Worm (Caenorhabditis elegans) whole organism, L1 larva: Measurements from ENCODE around the gene fbxa-215.

ENCODE experiments used
- C34B4.2 ChIP-seq: sonication (generic microtip); optimal IDR thresholded peaks from 2 replicates; lab custom pipeline; 2017; ENCODE audit warnings: mild to moderate bottlenecking, missing genetic modification characterization, missing compliant biosample characterization
- aly-2 ChIP-seq: fragments of 150-350 bp; optimal IDR thresholded peaks from 2 replicates; lab custom pipeline; 2014; ENCODE audit warnings: missing biosample characterization, missing genetic modification characterization
- blmp-1 ChIP-seq: fragments of 150-350 bp; optimal IDR thresholded peaks from 2 replicates; lab custom pipeline; 2014; ENCODE audit warnings: missing biosample characterization, missing genetic modification characterization
- dsc-1 ChIP-seq: sonication (generic microtip); optimal IDR thresholded peaks from 2 replicates; lab custom pipeline; 2016; ENCODE audit warnings: mild to moderate bottlenecking, missing genetic modification characterization, missing compliant biosample characterization
- efl-1 ChIP-seq, 4 experiments: fragments of 150-350 bp; optimal IDR thresholded peaks in 3 of 4; peaks in 1 of 4; 1 replicate in 1 of 4; 2 replicates in 3 of 4; lab custom pipeline; 2014; ENCODE audit warnings: missing biosample characterization in 2 of 4, missing genetic modification characterization in 2 of 4, missing genetic modification reagents in 2 of 4
- efl-3 ChIP-seq: fragments of 200-800 bp; sonication (Bioruptor generic); optimal IDR thresholded peaks from 2 replicates; lab custom pipeline; 2018; ENCODE audit warnings: mild to moderate bottlenecking, missing genetic modification characterization, missing compliant biosample characterization
- egl-27 ChIP-seq, 2 experiments: fragments of 150-350 bp in 1 of 2; sonication (generic microtip); optimal IDR thresholded peaks; 3 replicates each; lab custom pipeline; 2017 to 2018; ENCODE audit warnings: missing biosample characterization in 2 of 2, missing genetic modification characterization in 2 of 2, missing genetic modification reagents in 2 of 2
- elt-2 ChIP-seq: sonication (generic microtip); optimal IDR thresholded peaks from 2 replicates; lab custom pipeline; 2016; ENCODE audit warnings: missing genetic modification characterization, mild to moderate bottlenecking, inconsistent platforms, missing compliant biosample characterization, missing genetic modification reagents
- elt-3 ChIP-seq, 6 experiments: fragments of 150-350 bp in 1 of 6; sonication (generic microtip); optimal IDR thresholded peaks; 2 replicates each; lab custom pipeline; 2017 to 2018; ENCODE audit warnings: missing biosample characterization in 6 of 6, missing genetic modification characterization in 6 of 6, inconsistent platforms in 1 of 6
- hlh-17 ChIP-seq: fragments of 200-800 bp; sonication (Bioruptor generic); optimal IDR thresholded peaks from 2 replicates; lab custom pipeline; 2018; ENCODE audit warnings: missing genetic modification characterization, mild to moderate bottlenecking, missing compliant biosample characterization, moderate library complexity, borderline replicate concordance
- hlh-4 ChIP-seq: sonication (generic microtip); optimal IDR thresholded peaks from 2 replicates; lab custom pipeline; 2016; ENCODE audit warnings: mild to moderate bottlenecking, missing genetic modification characterization, missing compliant biosample characterization
- irx-1 ChIP-seq: sonication (generic microtip); optimal IDR thresholded peaks from 2 replicates; lab custom pipeline; 2016; ENCODE audit warnings: missing genetic modification characterization, missing compliant biosample characterization
- lin-14 ChIP-seq: fragments of 200-800 bp; sonication (Bioruptor generic); optimal IDR thresholded peaks from 2 replicates; lab custom pipeline; 2018; ENCODE audit warnings: mild to moderate bottlenecking, missing genetic modification characterization, moderate library complexity, missing compliant biosample characterization
- lin-35 ChIP-seq, 2 experiments: fragments of 150-350 bp; optimal IDR thresholded peaks; 2 replicates each; lab custom pipeline; 2014; ENCODE audit warnings: missing biosample characterization in 2 of 2, missing genetic modification characterization in 2 of 2, missing genetic modification reagents in 2 of 2
- lin-39 ChIP-seq: fragments of 150-350 bp; optimal IDR thresholded peaks from 2 replicates; lab custom pipeline; 2014; ENCODE audit warnings: missing biosample characterization, missing genetic modification reagents, missing genetic modification characterization
- lsy-2 ChIP-seq, 2 experiments: fragments of 150-350 bp; optimal IDR thresholded peaks; 2 replicates each; lab custom pipeline; 2014; ENCODE audit warnings: missing biosample characterization in 2 of 2, missing genetic modification characterization in 2 of 2
- mab-9 ChIP-seq: fragments of 200-800 bp; sonication (Bioruptor generic); IDR thresholded peaks from 2 replicates; pipeline ENCODE4 v1.3.6; 2022; ENCODE audit warnings: missing genetic modification reagents, missing genetic modification characterization, missing compliant biosample characterization
- mdl-1 ChIP-seq, 2 experiments: fragments of 150-350 bp; optimal IDR thresholded peaks; 2 replicates each; lab custom pipeline; 2014 to 2017; ENCODE audit warnings: missing biosample characterization in 2 of 2, missing genetic modification characterization in 2 of 2, inconsistent platforms in 1 of 2
- nhr-11 ChIP-seq: fragments of 150-350 bp; optimal IDR thresholded peaks from 2 replicates; lab custom pipeline; 2014; ENCODE audit warnings: missing biosample characterization, missing genetic modification characterization
- nhr-19 ChIP-seq: fragments of 200-800 bp; sonication (Bioruptor generic); conservative IDR thresholded peaks from 2 replicates; pipeline ENCODE4 v1.3.6; 2022; ENCODE audit warnings: missing genetic modification characterization, missing compliant biosample characterization
- nhr-20 ChIP-seq: sonication (generic microtip); optimal IDR thresholded peaks from 2 replicates; lab custom pipeline; 2016; ENCODE audit warnings: mild to moderate bottlenecking, missing genetic modification characterization, missing compliant biosample characterization
- nhr-47 ChIP-seq: sonication (generic microtip); optimal IDR thresholded peaks from 2 replicates; lab custom pipeline; 2016; ENCODE audit warnings: mild to moderate bottlenecking, missing genetic modification characterization, moderate library complexity, missing compliant biosample characterization
- nhr-71 ChIP-seq: sonication (generic microtip); optimal IDR thresholded peaks from 2 replicates; lab custom pipeline; 2016; ENCODE audit warnings: mild to moderate bottlenecking, missing genetic modification characterization, moderate library complexity, missing compliant biosample characterization
- nhr-76 ChIP-seq: sonication (generic microtip); optimal IDR thresholded peaks from 2 replicates; lab custom pipeline; 2017; ENCODE audit warnings: missing biosample characterization, missing genetic modification characterization
- nhr-85 ChIP-seq: sonication (generic microtip); peaks from one replicate; lab custom pipeline; 2016; ENCODE audit warnings: missing genetic modification characterization, inconsistent platforms, missing compliant biosample characterization
- pqm-1 ChIP-seq: sonication (generic microtip); optimal IDR thresholded peaks from 3 replicates; lab custom pipeline; 2017; ENCODE audit warnings: missing biosample characterization, missing genetic modification characterization
- rnt-1 ChIP-seq: sonication (generic microtip); optimal IDR thresholded peaks from 2 replicates; lab custom pipeline; 2016; ENCODE audit warnings: mild to moderate bottlenecking, missing genetic modification characterization, moderate library complexity, missing compliant biosample characterization
- snu-23 ChIP-seq: sonication (generic microtip); optimal IDR thresholded peaks from 2 replicates; lab custom pipeline; 2016; ENCODE audit warnings: missing genetic modification characterization, missing compliant biosample characterization
- sox-4 ChIP-seq: sonication (generic microtip); optimal IDR thresholded peaks from 2 replicates; lab custom pipeline; 2016; ENCODE audit warnings: missing genetic modification characterization, missing compliant biosample characterization
- sptf-1 ChIP-seq: fragments of 150-350 bp; optimal IDR thresholded peaks from 2 replicates; lab custom pipeline; 2014; ENCODE audit warnings: missing biosample characterization, missing genetic modification characterization
- swsn-7 ChIP-seq: sonication (generic microtip); optimal IDR thresholded peaks from 2 replicates; lab custom pipeline; 2016; ENCODE audit warnings: missing genetic modification characterization, missing compliant biosample characterization
- tbx-2 ChIP-seq: sonication (generic microtip); optimal IDR thresholded peaks from 2 replicates; lab custom pipeline; 2016; ENCODE audit warnings: missing genetic modification characterization, missing compliant biosample characterization
- tlp-1 ChIP-seq: fragments of 150-350 bp; optimal IDR thresholded peaks from 2 replicates; lab custom pipeline; 2014; ENCODE audit warnings: missing biosample characterization, missing genetic modification characterization
- unc-130 ChIP-seq: fragments of 150-350 bp; optimal IDR thresholded peaks from 2 replicates; lab custom pipeline; 2017; ENCODE audit warnings: missing biosample characterization, missing genetic modification characterization, inconsistent platforms
- unc-62 ChIP-seq: fragments of 150-350 bp; optimal IDR thresholded peaks from 2 replicates; lab custom pipeline; 2014; ENCODE audit warnings: missing biosample characterization, missing genetic modification reagents, missing genetic modification characterization
- unc-86 ChIP-seq: sonication (generic microtip); optimal IDR thresholded peaks from 2 replicates; lab custom pipeline; 2016; ENCODE audit warnings: missing genetic modification characterization, missing compliant biosample characterization
- unc-98 ChIP-seq: fragments of 200-800 bp; sonication (Bioruptor generic); IDR thresholded peaks from 2 replicates; pipeline ENCODE4 v1.3.6; 2022; ENCODE audit warnings: missing genetic modification characterization, missing compliant biosample characterization
- vab-15 ChIP-seq: sonication (generic microtip); optimal IDR thresholded peaks from 2 replicates; lab custom pipeline; 2017; ENCODE audit warnings: missing genotype, mild to moderate bottlenecking, missing genetic modification characterization, missing compliant biosample characterization
- xbp-1 ChIP-seq: sonication (generic microtip); optimal IDR thresholded peaks from 2 replicates; lab custom pipeline; 2016; ENCODE audit warnings: missing genetic modification characterization, missing compliant biosample characterization
- zag-1 ChIP-seq: fragments of 150-350 bp; optimal IDR thresholded peaks from 2 replicates; lab custom pipeline; 2014; ENCODE audit warnings: missing biosample characterization, missing genetic modification characterization
- ztf-11 ChIP-seq, 2 experiments: sonication (generic microtip); optimal IDR thresholded peaks; 2 replicates each; lab custom pipeline; 2016 to 2017; ENCODE audit warnings: missing genetic modification characterization in 2 of 2, missing biosample characterization in 1 of 2, missing compliant biosample characterization in 1 of 2

fbxa-215 gene

DNA sequence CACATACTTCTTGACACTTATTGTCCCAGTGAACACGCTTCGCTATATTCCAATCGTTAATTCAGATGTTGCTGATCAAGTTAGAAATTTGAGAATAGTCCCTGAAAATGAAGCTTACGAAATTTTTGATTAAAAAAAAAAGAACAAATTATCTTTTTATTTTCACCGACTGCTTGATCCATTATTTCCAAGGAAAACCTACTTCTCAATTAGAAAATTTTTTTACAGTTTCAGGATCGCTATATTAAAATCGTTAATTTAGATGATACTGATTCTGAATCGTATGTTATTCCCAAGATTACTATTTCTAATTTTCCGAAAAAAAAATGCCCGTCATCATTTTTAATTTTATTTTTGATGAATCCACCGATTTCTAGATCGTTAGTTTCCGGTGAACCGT lies 31.9 kb upstream of the fbxa-215 start, which contains the start of gene T23G4.127:
T23G4.127 (minus strand) TSS at position 101 of the 400 bp plus-strand sequence.
- TF ChIP-seq xbp-1 = no peak

DNA sequence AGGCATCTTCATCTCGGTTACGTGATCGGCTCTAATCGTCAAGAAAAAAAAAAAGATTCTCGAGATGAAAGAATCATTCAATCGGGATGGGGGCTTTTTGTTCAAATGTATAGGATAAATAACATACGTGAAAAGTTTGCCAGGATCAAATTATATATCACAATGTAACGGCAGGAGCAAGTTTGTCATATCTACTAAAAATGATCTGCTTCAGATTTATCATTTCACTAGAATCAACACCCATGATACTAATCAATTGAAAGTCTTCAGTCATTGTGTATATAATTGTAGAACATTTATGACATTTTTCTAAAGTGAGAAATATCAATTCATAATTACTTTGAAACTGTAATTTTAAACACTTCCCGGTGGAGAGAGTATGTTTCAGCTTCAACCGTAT lies 30.2 kb upstream of the fbxa-215 start:
- TF ChIP-seq unc-130 (tag; lab: Kevin White, UChicago) (no peak), egl-27 (tag; optimal IDR thresholded peaks at IDR 0.05; lab: Kevin White, UChicago) (no peak), swsn-7 (tag; lab: Kevin White, UChicago) (no peak), efl-1 (optimal IDR thresholded peaks at IDR 0.05; lab: Kevin White, UChicago) (no peak), efl-1 (GFP tag; optimal IDR thresholded peaks at IDR 0.05 in 1 of 2; lab: Kevin White, UChicago) (no peak), nhr-11 (tag; lab: Kevin White, UChicago) (no peak), lin-35 (GFP tag; optimal IDR thresholded peaks at IDR 0.05; lab: Kevin White, UChicago) (no peak), rnt-1 (tag; lab: Kevin White, UChicago) (peak; percentile 45), dsc-1 (tag; lab: Kevin White, UChicago) (peak; percentile 42), efl-3 (no peak)

DNA sequence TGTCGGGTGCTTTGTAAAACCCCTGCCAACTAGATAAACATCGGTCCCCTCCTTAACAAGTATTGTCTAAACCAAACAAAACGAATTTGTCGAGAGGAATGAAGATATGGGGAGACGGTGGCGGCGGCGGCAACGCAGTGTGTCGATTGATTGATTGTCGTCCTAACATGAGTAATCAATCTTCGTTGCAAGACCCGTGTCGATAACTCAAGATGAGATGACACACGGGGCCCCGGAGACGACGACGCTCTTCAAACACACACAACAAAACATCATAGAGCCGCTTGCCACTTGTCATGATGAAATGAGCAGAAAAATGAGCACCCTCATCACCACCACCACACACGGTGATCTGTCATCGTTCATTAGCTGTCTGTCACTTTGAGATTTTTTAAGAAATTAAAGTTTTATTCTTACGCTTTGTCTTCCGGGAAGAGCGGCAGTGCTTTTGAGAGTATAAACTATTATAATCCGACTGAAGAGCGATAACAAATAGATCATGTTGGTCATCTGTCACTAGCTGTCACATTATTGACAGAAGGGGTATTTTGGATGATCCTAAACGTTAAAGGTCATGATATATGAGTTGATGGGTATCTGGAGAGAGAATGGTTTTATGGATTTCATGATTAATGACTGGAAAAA lies 29.1 kb upstream of the fbxa-215 start:
- TF ChIP-seq lin-39 (tag; lab: Kevin White, UChicago) (peak; percentile 98), blmp-1 (peak; percentile 10), aly-2 (no peak), pqm-1 (tag; lab: Kevin White, UChicago) (no peak), ztf-11 (tag; optimal IDR thresholded peaks at IDR 0.05; lab: Kevin White, UChicago) (peak in 1 of 2 experiments; percentile 82), nhr-76 (tag; lab: Kevin White, UChicago) (no peak), lsy-2 (tag; optimal IDR thresholded peaks at IDR 0.05; lab: Kevin White, UChicago) (peak; percentile 46 to 47), mab-9 (GFP tag; lab: Robert Waterston, UW) (peak; percentile 74), nhr-19 (peak; percentile 61), nhr-11 (tag; lab: Kevin White, UChicago) (no peak), nhr-47 (tag; lab: Kevin White, UChicago) (peak; percentile 25), rnt-1 (tag; lab: Kevin White, UChicago) (peak; percentile 95), snu-23 (GFP tag; lab: Kevin White, UChicago) (peak; percentile 52), dsc-1 (tag; lab: Kevin White, UChicago) (peak; percentile 5), C34B4.2 (tag; lab: Kevin White, UChicago) (no peak), sox-4 (no peak), mdl-1 (tag; optimal IDR thresholded peaks at IDR 0.05; lab: Kevin White, UChicago) (peak in 1 of 2 experiments; percentile 37), lin-14 (GFP tag; lab: Kevin White, UChicago) (peak; percentile 89), nhr-85 (tag; lab: Kevin White, UChicago) (peak; percentile 83), tbx-2 (tag; lab: Kevin White, UChicago) (peak; percentile 85), elt-2 (tag; lab: Kevin White, UChicago) (no peak), unc-86 (tag; lab: Kevin White, UChicago) (no peak), unc-130 (tag; lab: Kevin White, UChicago) (no peak), unc-98 (no peak), hlh-17 (no peak), nhr-71 (peak; percentile 83), sptf-1 (tag; lab: Kevin White, UChicago) (no peak), hlh-4 (tag; lab: Kevin White, UChicago) (no peak), irx-1 (tag; lab: Kevin White, UChicago) (peak; percentile 78), vab-15 (tag; lab: Kevin White, UChicago) (peak; percentile 43), tlp-1 (no peak), unc-62 (GFP tag; lab: Kevin White, UChicago) (peak; percentile 94), nhr-20 (tag; lab: Kevin White, UChicago) (peak; percentile 47), zag-1 (tag; lab: Kevin White, UChicago) (no peak), elt-3 (tag; optimal IDR thresholded peaks at IDR 0.05; lab: Kevin White, UChicago) (no peak), efl-3 (peak; percentile 42)
